Worm (Caenorhabditis elegans): ENCODE measurements around the gene ets-10.
A peak's percentile ranks its signal among the peaks of the same experiment; 100 is the strongest.

Gene ets-10

DNA sequence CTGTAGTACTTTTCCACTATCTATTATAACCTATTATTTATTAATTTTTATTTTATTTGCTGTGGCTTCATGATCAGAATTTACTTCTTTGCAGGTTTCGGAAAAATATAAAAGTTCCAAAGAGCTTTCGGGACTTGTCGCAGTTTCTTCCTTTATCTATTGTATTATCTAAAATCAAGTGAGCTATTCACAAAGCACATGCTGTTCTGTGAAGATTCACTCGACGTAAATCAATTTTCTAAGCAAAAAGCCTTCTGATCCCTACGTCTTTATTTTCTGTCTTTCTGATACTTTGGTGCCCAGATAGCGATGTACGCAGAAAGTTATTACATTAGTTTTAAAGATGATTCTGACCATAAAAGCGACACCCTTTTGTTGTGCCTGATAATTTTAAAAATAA lies 33.1 kb downstream of the ets-10 start:
- TF ChIP-seq F37D6.2 (tag; optimal IDR thresholded peaks at IDR 0.05), result no peak
- TF ChIP-seq spr-1 (tag; optimal IDR thresholded peaks at IDR 0.05), result no peak
- no peak for TF ChIP-seq ceh-82 (tag; optimal IDR thresholded peaks at IDR 0.05)
- TF ChIP-seq fkh-10 (GFP tag; optimal IDR thresholded peaks at IDR 0.05), result peak; percentile 82
- TF ChIP-seq mes-2 (tag; optimal IDR thresholded peaks at IDR 0.05; ENCODE audit: poor library complexity, severe bottlenecking), result no peak
- TF ChIP-seq zag-1 (tag; optimal IDR thresholded peaks at IDR 0.05), result no peak
- no peak for TF ChIP-seq egl-27 (tag; optimal IDR thresholded peaks at IDR 0.05)
- TF ChIP-seq F49E8.2 (tag; optimal IDR thresholded peaks at IDR 0.05; ENCODE audit: borderline replicate concordance), result no peak
- TF ChIP-seq lim-7 (GFP tag; IDR thresholded peaks at IDR 0.05), result no peak
- TF ChIP-seq php-3 (GFP tag; IDR thresholded peaks at IDR 0.05), result no peak
- TF ChIP-seq T26A8.4 (GFP tag; IDR thresholded peaks at IDR 0.05), result no peak
- no peak for TF ChIP-seq dmd-9 (GFP tag; IDR thresholded peaks at IDR 0.05)
- TF ChIP-seq hmg-1.1 (GFP tag; IDR thresholded peaks at IDR 0.05), result no peak
- no peak for TF ChIP-seq nhr-76 (tag; optimal IDR thresholded peaks at IDR 0.05)
- no peak for TF ChIP-seq daf-12 (tag; optimal IDR thresholded peaks at IDR 0.05)
- no peak for TF ChIP-seq F26F4.8 (GFP tag; conservative IDR thresholded peaks at IDR 0.05)
- TF ChIP-seq nhr-6 (tag; optimal IDR thresholded peaks at IDR 0.05), result no peak
- TF ChIP-seq ces-1 (GFP tag; optimal IDR thresholded peaks at IDR 0.05), result peak; percentile 31

DNA sequence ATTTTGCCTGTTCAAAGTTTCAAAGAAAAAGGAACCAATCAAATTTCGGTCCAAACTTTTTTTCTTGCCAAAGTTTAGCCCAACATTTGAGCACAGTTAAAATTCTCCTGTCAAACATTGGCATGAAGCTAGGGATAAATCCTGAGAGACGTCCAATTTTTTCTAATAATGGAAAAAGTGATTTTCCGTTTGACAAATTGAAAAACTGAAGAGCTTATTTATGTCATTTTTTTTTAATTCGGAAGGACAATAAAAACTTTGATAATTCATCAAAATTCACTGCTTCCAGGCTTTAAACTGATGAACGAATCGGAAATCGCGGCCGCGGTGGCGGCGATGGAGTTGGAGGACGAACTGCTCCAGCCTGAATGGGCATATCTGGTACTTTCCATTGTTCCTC lies 36.6 kb downstream of the ets-10 start, which contains the start of gene dop-6:
TSS of gene dop-6 (plus strand) at position 301 of the 400 bp plus-strand sequence.
- TF ChIP-seq arid-1 (GFP tag; conservative IDR thresholded peaks at IDR 0.05), result no peak
- no peak for TF ChIP-seq nhr-28 (tag; optimal IDR thresholded peaks at IDR 0.05)
- no peak for TF ChIP-seq egl-27 (tag; optimal IDR thresholded peaks at IDR 0.05)
- TF ChIP-seq Y5F2A.4 (GFP tag; optimal IDR thresholded peaks at IDR 0.05), result no peak
- no peak for TF ChIP-seq nhr-77 (tag; optimal IDR thresholded peaks at IDR 0.05)
- TF ChIP-seq aly-2 (tag; optimal IDR thresholded peaks at IDR 0.05), result no peak
- no peak for TF ChIP-seq dve-1 (tag; optimal IDR thresholded peaks at IDR 0.05; ENCODE audit: insufficient read depth)
- no peak for TF ChIP-seq lin-13 (GFP tag; optimal IDR thresholded peaks at IDR 0.05)
- TF ChIP-seq nhr-11 (tag; optimal IDR thresholded peaks at IDR 0.05), result no peak
- TF ChIP-seq ztf-11 (tag; optimal IDR thresholded peaks at IDR 0.05), result no peak
- no peak for TF ChIP-seq zag-1 (tag; optimal IDR thresholded peaks at IDR 0.05)
- TF ChIP-seq lir-3 (tag; optimal IDR thresholded peaks at IDR 0.05), result no peak
- TF ChIP-seq R02D3.7 (tag; optimal IDR thresholded peaks at IDR 0.05), result no peak
- TF ChIP-seq sdz-12 (GFP tag; optimal IDR thresholded peaks at IDR 0.05), result no peak

DNA sequence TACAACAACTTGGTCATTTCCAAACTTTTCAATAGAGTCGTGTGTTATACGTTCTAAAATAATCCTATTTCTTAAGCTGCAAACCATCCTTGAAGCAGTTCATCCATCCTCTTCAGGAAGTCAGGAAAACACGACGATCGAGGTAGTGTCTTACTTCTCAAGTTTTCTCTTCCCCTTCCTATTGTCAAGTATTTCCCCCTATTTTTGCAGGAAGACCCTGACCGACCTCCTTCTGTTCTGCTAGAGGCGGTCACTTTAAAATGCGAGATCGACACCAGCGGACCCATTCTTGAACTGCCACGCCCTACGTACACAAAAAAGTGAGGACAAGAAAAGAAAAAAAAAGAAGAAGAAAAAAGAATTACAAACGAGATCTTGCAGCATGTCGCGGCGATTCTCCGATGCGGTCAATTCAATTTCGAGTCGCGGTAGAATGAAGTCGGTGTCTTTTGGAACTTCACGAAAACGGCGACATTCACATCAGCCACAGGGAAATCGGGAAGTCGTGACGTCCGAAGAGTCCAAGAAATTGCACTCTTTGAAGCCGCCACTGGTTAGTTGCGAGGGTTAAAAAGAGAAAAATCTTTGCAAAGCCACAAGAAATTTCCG lies 39.0 kb downstream of the ets-10 start:
- no peak for TF ChIP-seq F44E2.7 (GFP tag; IDR thresholded peaks at IDR 0.05)
- TF ChIP-seq unc-62 (GFP tag; optimal IDR thresholded peaks at IDR 0.05 in 1 of 2), result peak in 1 of 2 experiments; percentile 78
- no peak for TF ChIP-seq unc-62 (tag; optimal IDR thresholded peaks at IDR 0.05)
- TF ChIP-seq nhr-25 (tag; optimal IDR thresholded peaks at IDR 0.05; ENCODE audit: borderline replicate concordance, insufficient read depth), result no peak
- TF ChIP-seq ces-1 (GFP tag; optimal IDR thresholded peaks at IDR 0.05), result no peak
- TF ChIP-seq mep-1 (tag; optimal IDR thresholded peaks at IDR 0.05), result no peak
- TF ChIP-seq lin-13 (GFP tag; optimal IDR thresholded peaks at IDR 0.05), result no peak
- peak; percentile 17 for TF ChIP-seq aha-1 (tag)
- peak; percentile 51 for TF ChIP-seq fkh-10 (GFP tag; optimal IDR thresholded peaks at IDR 0.05)

DNA sequence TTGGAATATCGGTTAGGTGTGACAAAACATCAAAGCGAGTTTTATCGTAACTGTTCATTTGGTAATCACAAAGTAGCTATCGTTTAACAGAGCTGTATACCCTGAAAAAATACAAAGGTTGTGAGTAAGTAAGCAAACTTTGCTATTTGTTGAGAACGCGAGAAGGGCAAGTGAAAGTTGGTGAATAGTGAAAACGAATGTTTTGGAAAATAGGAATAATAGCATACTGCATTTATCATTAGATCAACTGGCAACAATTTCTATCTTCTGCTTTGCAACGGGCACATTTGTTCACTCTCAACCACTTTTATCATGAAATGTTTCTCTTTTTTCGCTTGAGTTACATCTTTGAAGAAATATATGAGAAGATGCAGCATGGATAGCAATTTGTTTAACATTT lies 44.8 kb downstream of the ets-10 start, which contains the start of gene C24A8.5:
TSS of gene C24A8.5 (minus strand) at position 101 of the 400 bp plus-strand sequence.
- TF ChIP-seq daf-12 (tag; optimal IDR thresholded peaks at IDR 0.05) (no peak), zag-1 (tag; optimal IDR thresholded peaks at IDR 0.05) (no peak), ceh-28 (tag; optimal IDR thresholded peaks at IDR 0.05) (no peak), nhr-41 (GFP tag; IDR thresholded peaks at IDR 0.05) (no peak), tra-1 (GFP tag; IDR thresholded peaks at IDR 0.05) (no peak), madf-9 (GFP tag; conservative IDR thresholded peaks at IDR 0.05) (no peak), zfp-2 (tag; optimal IDR thresholded peaks at IDR 0.05) (no peak), hif-1 (tag; optimal IDR thresholded peaks at IDR 0.05) (no peak), fkh-10 (GFP tag; optimal IDR thresholded peaks at IDR 0.05) (no peak), F37D6.2 (tag; optimal IDR thresholded peaks at IDR 0.05) (no peak), ztf-11 (tag; optimal IDR thresholded peaks at IDR 0.05) (no peak), dmd-8 (GFP tag; IDR thresholded peaks at IDR 0.05) (no peak), dve-1 (tag; optimal IDR thresholded peaks at IDR 0.05; ENCODE audit: insufficient read depth) (no peak), mdt-29 (GFP tag; IDR thresholded peaks at IDR 0.05) (no peak), egl-43 (GFP tag; IDR thresholded peaks at IDR 0.05) (no peak), lin-15B (tag; optimal IDR thresholded peaks at IDR 0.05) (no peak)
